Worm (Caenorhabditis elegans) whole organism, L1 larva: ENCODE data around the gene C16D9.8.
A peak's percentile ranks its signal among the peaks of the same experiment; 100 is the strongest.

Source experiments
- C34B4.2 ChIP-seq: sonication (generic microtip); optimal IDR thresholded peaks from 2 replicates; lab custom pipeline; 2017; ENCODE audit warnings: mild to moderate bottlenecking, missing genetic modification characterization, missing compliant biosample characterization
- Y116A8C.19 ChIP-seq: sonication (generic microtip); optimal IDR thresholded peaks from 2 replicates; lab custom pipeline; 2016; ENCODE audit warnings: missing compliant biosample characterization, missing genetic modification characterization, borderline replicate concordance
- aha-1 ChIP-seq: fragments of 150-350 bp; optimal IDR thresholded peaks from 2 replicates; lab custom pipeline; 2014; ENCODE audit warnings: missing biosample characterization, missing genetic modification characterization
- aly-2 ChIP-seq: fragments of 150-350 bp; optimal IDR thresholded peaks from 2 replicates; lab custom pipeline; 2014; ENCODE audit warnings: missing biosample characterization, missing genetic modification characterization
- ama-1 ChIP-seq: fragments of 150-350 bp; optimal IDR thresholded peaks from 2 replicates; lab custom pipeline; 2014
- ceh-63 ChIP-seq: fragments of 200-800 bp; sonication (Bioruptor generic); optimal IDR thresholded peaks from 2 replicates; lab custom pipeline; 2018; ENCODE audit warnings: mild to moderate bottlenecking, missing genetic modification characterization, missing compliant biosample characterization
- ceh-90 ChIP-seq: sonication (generic microtip); optimal IDR thresholded peaks from 2 replicates; lab custom pipeline; 2016; ENCODE audit warnings: missing genetic modification characterization, missing compliant biosample characterization
- ces-1 ChIP-seq: fragments of 150-350 bp; optimal IDR thresholded peaks from 2 replicates; lab custom pipeline; 2014; ENCODE audit warnings: missing biosample characterization, missing genetic modification reagents, missing genetic modification characterization
- efl-1 ChIP-seq, 4 experiments: fragments of 150-350 bp; optimal IDR thresholded peaks in 3 of 4; peaks in 1 of 4; 1 replicate in 1 of 4; 2 replicates in 3 of 4; lab custom pipeline; 2014; ENCODE audit warnings: missing biosample characterization in 2 of 4, missing genetic modification characterization in 2 of 4, missing genetic modification reagents in 2 of 4
- efl-3 ChIP-seq: fragments of 200-800 bp; sonication (Bioruptor generic); optimal IDR thresholded peaks from 2 replicates; lab custom pipeline; 2018; ENCODE audit warnings: mild to moderate bottlenecking, missing genetic modification characterization, missing compliant biosample characterization
- egl-13 ChIP-seq: sonication (generic microtip); optimal IDR thresholded peaks from 2 replicates; lab custom pipeline; 2016; ENCODE audit warnings: missing genotype, missing genetic modification reagents, missing genetic modification characterization, missing compliant biosample characterization
- elt-2 ChIP-seq: sonication (generic microtip); optimal IDR thresholded peaks from 2 replicates; lab custom pipeline; 2016; ENCODE audit warnings: missing genetic modification characterization, mild to moderate bottlenecking, inconsistent platforms, missing compliant biosample characterization, missing genetic modification reagents
- fkh-8 ChIP-seq: sonication (generic microtip); optimal IDR thresholded peaks from 2 replicates; lab custom pipeline; 2016; ENCODE audit warnings: mild to moderate bottlenecking, missing genetic modification characterization, missing compliant biosample characterization
- fos-1 ChIP-seq: fragments of 150-350 bp; optimal IDR thresholded peaks from 2 replicates; lab custom pipeline; 2014; ENCODE audit warnings: missing biosample characterization, missing genetic modification characterization
- hlh-17 ChIP-seq: fragments of 200-800 bp; sonication (Bioruptor generic); optimal IDR thresholded peaks from 2 replicates; lab custom pipeline; 2018; ENCODE audit warnings: missing genetic modification characterization, mild to moderate bottlenecking, missing compliant biosample characterization, moderate library complexity, borderline replicate concordance
- hlh-4 ChIP-seq: sonication (generic microtip); optimal IDR thresholded peaks from 2 replicates; lab custom pipeline; 2016; ENCODE audit warnings: mild to moderate bottlenecking, missing genetic modification characterization, missing compliant biosample characterization
- irx-1 ChIP-seq: sonication (generic microtip); optimal IDR thresholded peaks from 2 replicates; lab custom pipeline; 2016; ENCODE audit warnings: missing genetic modification characterization, missing compliant biosample characterization
- lin-13 ChIP-seq: fragments of 150-350 bp; optimal IDR thresholded peaks from 2 replicates; lab custom pipeline; 2014; ENCODE audit warnings: missing biosample characterization, missing genetic modification reagents, missing genetic modification characterization
- lin-15B ChIP-seq: fragments of 150-350 bp; sonication (generic microtip); optimal IDR thresholded peaks from 3 replicates; lab custom pipeline; 2014; ENCODE audit warnings: missing biosample characterization, missing genetic modification characterization
- lin-39 ChIP-seq: fragments of 150-350 bp; optimal IDR thresholded peaks from 2 replicates; lab custom pipeline; 2014; ENCODE audit warnings: missing biosample characterization, missing genetic modification reagents, missing genetic modification characterization
- lir-3 ChIP-seq: sonication (generic microtip); optimal IDR thresholded peaks from 2 replicates; lab custom pipeline; 2016; ENCODE audit warnings: mild to moderate bottlenecking, missing genetic modification characterization, moderate library complexity, missing compliant biosample characterization; ENCODE audit not compliant: poor library complexity
- mdl-1 ChIP-seq, 2 experiments: fragments of 150-350 bp; optimal IDR thresholded peaks; 2 replicates each; lab custom pipeline; 2014 to 2017; ENCODE audit warnings: missing biosample characterization in 2 of 2, missing genetic modification characterization in 2 of 2, inconsistent platforms in 1 of 2
- mef-2 ChIP-seq: fragments of 150-350 bp; optimal IDR thresholded peaks from 2 replicates; lab custom pipeline; 2014; ENCODE audit warnings: missing biosample characterization, missing genetic modification characterization
- mep-1 ChIP-seq: fragments of 150-350 bp; optimal IDR thresholded peaks from 2 replicates; lab custom pipeline; 2014; ENCODE audit warnings: missing biosample characterization, missing genetic modification characterization
- nhr-19 ChIP-seq: fragments of 200-800 bp; sonication (Bioruptor generic); conservative IDR thresholded peaks from 2 replicates; pipeline ENCODE4 v1.3.6; 2022; ENCODE audit warnings: missing genetic modification characterization, missing compliant biosample characterization
- nhr-20 ChIP-seq: sonication (generic microtip); optimal IDR thresholded peaks from 2 replicates; lab custom pipeline; 2016; ENCODE audit warnings: mild to moderate bottlenecking, missing genetic modification characterization, missing compliant biosample characterization
- nhr-28 ChIP-seq: fragments of 150-350 bp; optimal IDR thresholded peaks from 2 replicates; lab custom pipeline; 2014; ENCODE audit warnings: missing biosample characterization, missing genetic modification characterization
- nhr-47 ChIP-seq: sonication (generic microtip); optimal IDR thresholded peaks from 2 replicates; lab custom pipeline; 2016; ENCODE audit warnings: mild to moderate bottlenecking, missing genetic modification characterization, moderate library complexity, missing compliant biosample characterization
- nhr-71 ChIP-seq: sonication (generic microtip); optimal IDR thresholded peaks from 2 replicates; lab custom pipeline; 2016; ENCODE audit warnings: mild to moderate bottlenecking, missing genetic modification characterization, moderate library complexity, missing compliant biosample characterization
- nhr-84 ChIP-seq: sonication (generic microtip); optimal IDR thresholded peaks from 2 replicates; lab custom pipeline; 2017; ENCODE audit warnings: missing biosample characterization, missing genetic modification characterization
- nhr-85 ChIP-seq: sonication (generic microtip); peaks from one replicate; lab custom pipeline; 2016; ENCODE audit warnings: missing genetic modification characterization, inconsistent platforms, missing compliant biosample characterization
- pax-3 ChIP-seq: fragments of 200-800 bp; sonication (Bioruptor generic); optimal IDR thresholded peaks from 2 replicates; lab custom pipeline; 2018; ENCODE audit warnings: mild to moderate bottlenecking, missing genetic modification characterization, moderate library complexity, missing compliant biosample characterization
- pqm-1 ChIP-seq: sonication (generic microtip); optimal IDR thresholded peaks from 3 replicates; lab custom pipeline; 2017; ENCODE audit warnings: missing biosample characterization, missing genetic modification characterization
- skn-1 ChIP-seq: fragments of 150-350 bp; optimal IDR thresholded peaks from 2 replicates; lab custom pipeline; 2014; ENCODE audit warnings: missing biosample characterization, missing genetic modification characterization
- snpc-4 ChIP-seq: fragments of 150-350 bp; optimal IDR thresholded peaks from 2 replicates; lab custom pipeline; 2014; ENCODE audit warnings: missing biosample characterization, missing genetic modification characterization
- sox-4 ChIP-seq: sonication (generic microtip); optimal IDR thresholded peaks from 2 replicates; lab custom pipeline; 2016; ENCODE audit warnings: missing genetic modification characterization, missing compliant biosample characterization
- sptf-1 ChIP-seq: fragments of 150-350 bp; optimal IDR thresholded peaks from 2 replicates; lab custom pipeline; 2014; ENCODE audit warnings: missing biosample characterization, missing genetic modification characterization
- swsn-7 ChIP-seq: sonication (generic microtip); optimal IDR thresholded peaks from 2 replicates; lab custom pipeline; 2016; ENCODE audit warnings: missing genetic modification characterization, missing compliant biosample characterization
- tbx-2 ChIP-seq: sonication (generic microtip); optimal IDR thresholded peaks from 2 replicates; lab custom pipeline; 2016; ENCODE audit warnings: missing genetic modification characterization, missing compliant biosample characterization
- tlp-1 ChIP-seq: fragments of 150-350 bp; optimal IDR thresholded peaks from 2 replicates; lab custom pipeline; 2014; ENCODE audit warnings: missing biosample characterization, missing genetic modification characterization
- unc-62 ChIP-seq: fragments of 150-350 bp; optimal IDR thresholded peaks from 2 replicates; lab custom pipeline; 2014; ENCODE audit warnings: missing biosample characterization, missing genetic modification reagents, missing genetic modification characterization
- unc-86 ChIP-seq: sonication (generic microtip); optimal IDR thresholded peaks from 2 replicates; lab custom pipeline; 2016; ENCODE audit warnings: missing genetic modification characterization, missing compliant biosample characterization
- zag-1 ChIP-seq: fragments of 150-350 bp; optimal IDR thresholded peaks from 2 replicates; lab custom pipeline; 2014; ENCODE audit warnings: missing biosample characterization, missing genetic modification characterization
- zip-4 ChIP-seq: fragments of 200-800 bp; sonication (Bioruptor generic); optimal IDR thresholded peaks from 2 replicates; lab custom pipeline; 2018; ENCODE audit warnings: mild to moderate bottlenecking, missing genetic modification characterization, moderate library complexity, missing compliant biosample characterization
- ztf-11 ChIP-seq, 2 experiments: sonication (generic microtip); optimal IDR thresholded peaks; 2 replicates each; lab custom pipeline; 2016 to 2017; ENCODE audit warnings: missing genetic modification characterization in 2 of 2, missing biosample characterization in 1 of 2, missing compliant biosample characterization in 1 of 2
- ztf-4 ChIP-seq: fragments of 150-350 bp; optimal IDR thresholded peaks from 2 replicates; lab custom pipeline; 2014; ENCODE audit warnings: missing biosample characterization, missing genetic modification characterization

Gene C16D9.8

DNA sequence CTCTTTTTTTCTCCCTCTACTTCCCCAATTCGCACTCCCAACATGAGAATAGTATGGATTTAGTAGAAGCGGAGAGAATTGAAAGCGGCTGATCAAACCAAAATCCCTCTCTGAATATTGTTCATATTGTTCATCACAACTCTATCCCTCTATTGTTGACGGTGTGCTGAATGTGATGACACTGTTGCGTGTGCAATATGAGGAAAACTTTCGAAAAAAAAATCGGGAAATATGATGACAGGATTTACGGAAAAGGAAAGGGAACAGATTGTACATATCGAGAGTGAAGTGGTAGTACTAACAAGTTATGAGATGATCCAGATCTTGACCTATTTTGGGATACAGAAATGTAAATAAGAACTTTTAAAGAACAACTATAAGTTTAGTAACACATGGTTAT is 32.5 kb upstream of the C16D9.8 start, which contains the start of gene smex-1:
Gene smex-1 (minus strand): TSS at position 101 of the 400 bp plus-strand sequence.
- no peak for TF ChIP-seq mdl-1 (tag; optimal IDR thresholded peaks at IDR 0.05; lab: Kevin White, UChicago)
- TF ChIP-seq efl-1 (optimal IDR thresholded peaks at IDR 0.05; lab: Kevin White, UChicago) = no peak
- no peak for TF ChIP-seq efl-1 (GFP tag; optimal IDR thresholded peaks at IDR 0.05 in 1 of 2; lab: Kevin White, UChicago)
- no peak for TF ChIP-seq hlh-17 (GFP tag; lab: Kevin White, UChicago)
- TF ChIP-seq sptf-1 = no peak
- TF ChIP-seq nhr-85 = no peak
- TF ChIP-seq lin-15B (tag; lab: Kevin White, UChicago) = no peak
- TF ChIP-seq pax-3 (tag; lab: Kevin White, UChicago) = no peak
- no peak for TF ChIP-seq snpc-4
- no peak for TF ChIP-seq lin-13
- no peak for TF ChIP-seq fkh-8 (tag; lab: Kevin White, UChicago)
- TF ChIP-seq nhr-47 (tag; lab: Kevin White, UChicago) = no peak
- no peak for TF ChIP-seq C34B4.2 (tag; lab: Kevin White, UChicago)
- TF ChIP-seq ztf-4 (tag; lab: Kevin White, UChicago) = no peak
- no peak for TF ChIP-seq ztf-11 (tag; optimal IDR thresholded peaks at IDR 0.05; lab: Kevin White, UChicago)
- TF ChIP-seq irx-1 = no peak

ce11 chrV:8291764-8292163 is 28.4 kb upstream of the C16D9.8 start, which contains the start of gene srg-33:
Gene srg-33, plus strand, starts transcription at chrV:8292064.
- TF ChIP-seq ama-1 (lab: Kevin White, UChicago) (no peak), unc-62 (GFP tag; lab: Kevin White, UChicago) (no peak), fos-1 (tag; lab: Kevin White, UChicago) (no peak), aly-2 (tag; lab: Kevin White, UChicago) (no peak), mef-2 (tag; lab: Kevin White, UChicago) (no peak), zip-4 (GFP tag; lab: Kevin White, UChicago) (no peak), ceh-90 (tag; lab: Kevin White, UChicago) (no peak), nhr-20 (tag; lab: Kevin White, UChicago) (no peak), hlh-4 (tag; lab: Kevin White, UChicago) (no peak), efl-1 (optimal IDR thresholded peaks at IDR 0.05; lab: Kevin White, UChicago) (no peak), efl-1 (GFP tag; optimal IDR thresholded peaks at IDR 0.05 in 1 of 2; lab: Kevin White, UChicago) (no peak), Y116A8C.19 (tag; lab: Kevin White, UChicago) (no peak), sptf-1 (no peak), zag-1 (tag; lab: Kevin White, UChicago) (no peak), efl-3 (GFP tag; lab: Kevin White, UChicago) (no peak), ceh-63 (GFP tag; lab: Kevin White, UChicago) (no peak)
- TF ChIP-seq, all 84 proteins: peak for 0

- TF ChIP-seq lir-3 (tag; lab: Kevin White, UChicago) (no peak), snpc-4 (no peak), efl-1 (optimal IDR thresholded peaks at IDR 0.05; lab: Kevin White, UChicago) (no peak), efl-1 (GFP tag; optimal IDR thresholded peaks at IDR 0.05 in 1 of 2; lab: Kevin White, UChicago) (no peak), aha-1 (tag; lab: Kevin White, UChicago) (no peak), skn-1 (peak; percentile 44), nhr-19 (0 out of 2 replicates have a peak, but pooled peaks have one; percentile 21), ceh-90 (tag; lab: Kevin White, UChicago) (no peak), fkh-8 (tag; lab: Kevin White, UChicago) (peak; percentile 5), elt-2 (peak; percentile 81), aly-2 (tag; lab: Kevin White, UChicago) (no peak), egl-13 (no peak), hlh-4 (tag; lab: Kevin White, UChicago) (no peak), sptf-1 (no peak), tlp-1 (no peak), ces-1 (no peak), pqm-1 (tag; lab: Kevin White, UChicago) (no peak), nhr-71 (tag; lab: Kevin White, UChicago) (peak; percentile 17), nhr-84 (tag; lab: Kevin White, UChicago) (no peak), unc-86 (tag; lab: Kevin White, UChicago) (no peak), mep-1 (tag; lab: Kevin White, UChicago) (no peak), zip-4 (GFP tag; lab: Kevin White, UChicago) (peak; percentile 35), sox-4 (tag; lab: Kevin White, UChicago) (no peak), tbx-2 (tag; lab: Kevin White, UChicago) (no peak), lin-39 (tag; lab: Kevin White, UChicago) (no peak), nhr-28 (tag; lab: Kevin White, UChicago) (no peak), swsn-7 (no peak), irx-1 (no peak)
Observed at ce11 chrV:8288125-8288806, 24.9 kb upstream of the C16D9.8 start.
